Fruit fly (Drosophila melanogaster) whole organism, embryonic: ENCODE results near the gene CG8568.

Source experiments
- Awh ChIP-seq: fragments of 200-800 bp; sonication (Bioruptor generic); IDR thresholded peaks from 2 replicates; pipeline ENCODE4, ENCODE4 v1.3.6; 2022; ENCODE audit warnings: missing biosample characterization, missing genetic modification characterization
- B-H1 ChIP-seq: fragments of 200-800 bp; sonication (Bioruptor generic); IDR thresholded peaks from 3 replicates; pipeline ENCODE4 v1.3.6; 2022; ENCODE audit warnings: missing biosample characterization, missing genetic modification characterization
- Bgb ChIP-seq: fragments of 200-800 bp; sonication (Bioruptor generic); IDR thresholded peaks from 2 replicates; pipeline ENCODE4 v1.3.6; 2022; ENCODE audit warnings: missing biosample characterization, missing genetic modification characterization; ENCODE audit not compliant: partially characterized antibody
- CG10147 ChIP-seq: fragments of 200-800 bp; sonication (Bioruptor generic); optimal IDR thresholded peaks from 2 replicates; lab custom pipeline; 2019; ENCODE audit warnings: missing biosample characterization, mild to moderate bottlenecking, missing genetic modification characterization, moderate library complexity
- CG11560 ChIP-seq: fragments of 200-800 bp; sonication (Bioruptor generic); IDR thresholded peaks from 3 replicates; pipeline ENCODE4 v1.3.6; 2022; ENCODE audit warnings: missing biosample characterization, missing genetic modification characterization
- CG11695 ChIP-seq: fragments of 200-800 bp; sonication (Bioruptor generic); IDR thresholded peaks from 3 replicates; pipeline ENCODE4 v1.3.6; 2022; ENCODE audit warnings: missing biosample characterization, missing genetic modification characterization
- CG12071 ChIP-seq: fragments of 200-800 bp; sonication (Bioruptor generic); optimal IDR thresholded peaks from 3 replicates; lab custom pipeline; 2018; ENCODE audit warnings: missing biosample characterization, mild to moderate bottlenecking, missing genetic modification characterization
- CG12236 ChIP-seq: fragments of 200-800 bp; sonication (Bioruptor generic); optimal IDR thresholded peaks from 2 replicates; lab custom pipeline; 2016; ENCODE audit warnings: missing biosample characterization, missing genetic modification characterization
- CG12391 ChIP-seq: fragments of 200-800 bp; sonication (Bioruptor generic); optimal IDR thresholded peaks from 3 replicates; lab custom pipeline; 2018; ENCODE audit warnings: missing biosample characterization, mild to moderate bottlenecking, missing genetic modification characterization, moderate library complexity
- CG13775 ChIP-seq: fragments of 200-800 bp; sonication (Bioruptor generic); optimal IDR thresholded peaks from 3 replicates; lab custom pipeline; 2017; ENCODE audit warnings: missing biosample characterization, mild to moderate bottlenecking, missing genetic modification characterization
- CG14441 ChIP-seq: fragments of 200-800 bp; sonication (Bioruptor generic); IDR thresholded peaks from 2 replicates; pipeline ENCODE4 v1.3.6; 2022; ENCODE audit warnings: missing biosample characterization, missing genetic modification characterization
- CG1603 ChIP-seq: fragments of 200-800 bp; sonication (Bioruptor generic); optimal IDR thresholded peaks from 2 replicates; lab custom pipeline; 2019; ENCODE audit warnings: missing biosample characterization, mild to moderate bottlenecking, missing genetic modification characterization, moderate library complexity
- CG18262 ChIP-seq: fragments of 200-800 bp; optimal IDR thresholded peaks from 3 replicates; lab custom pipeline; 2019; ENCODE audit warnings: missing biosample characterization, mild to moderate bottlenecking, missing genetic modification characterization, moderate library complexity
- CG2120 ChIP-seq: fragments of 200-800 bp; sonication (Bioruptor generic); optimal IDR thresholded peaks from 3 replicates; lab custom pipeline; 2016; ENCODE audit warnings: missing biosample characterization, missing genetic modification characterization
- CG2889 ChIP-seq: fragments of 200-800 bp; sonication (Bioruptor generic); IDR thresholded peaks from 3 replicates; pipeline ENCODE4 v1.3.6; 2022; ENCODE audit warnings: missing biosample characterization, missing genetic modification characterization
- CG3281 ChIP-seq: fragments of 200-800 bp; sonication (Bioruptor generic); optimal IDR thresholded peaks from 3 replicates; lab custom pipeline; 2017; ENCODE audit warnings: missing biosample characterization, mild to moderate bottlenecking, missing genetic modification characterization
- CG8290 ChIP-seq, 3 experiments: fragments of 200-800 bp; sonication (Bioruptor generic); optimal IDR thresholded peaks; 2 replicates each; lab custom pipeline; 2016 to 2019; ENCODE audit warnings: missing biosample characterization in 3 of 3, missing genetic modification characterization in 3 of 3, mild to moderate bottlenecking in 2 of 3, moderate library complexity in 1 of 3
- CG9876 ChIP-seq: fragments of 200-800 bp; sonication (Bioruptor generic); optimal IDR thresholded peaks from 2 replicates; lab custom pipeline; 2016; ENCODE audit warnings: missing biosample characterization, missing genetic modification characterization
- CoRest ChIP-seq: fragments of 200-800 bp; sonication (Bioruptor generic); optimal IDR thresholded peaks from 3 replicates; lab custom pipeline; 2018; ENCODE audit warnings: missing biosample characterization, mild to moderate bottlenecking, missing genetic modification characterization, moderate library complexity
- Drgx ChIP-seq: fragments of 200-800 bp; sonication (Bioruptor generic); IDR thresholded peaks from 2 replicates; pipeline ENCODE4 v1.3.6; 2022; ENCODE audit warnings: missing biosample characterization, missing genetic modification characterization
- Hr39 ChIP-seq: fragments of >200 bp; optimal IDR thresholded peaks from 2 replicates; lab custom pipeline; 2017
- NC2β ChIP-seq: fragments of 200-800 bp; sonication (Bioruptor generic); optimal IDR thresholded peaks from 2 replicates; lab custom pipeline; 2016; ENCODE audit warnings: missing biosample characterization, missing genetic modification characterization
- Neu2 ChIP-seq: fragments of 200-800 bp; sonication (Bioruptor generic); optimal IDR thresholded peaks from 3 replicates; lab custom pipeline; 2016; ENCODE audit warnings: missing biosample characterization, missing genetic modification characterization, borderline replicate concordance
- Optix ChIP-seq: fragments of 200-800 bp; sonication (Bioruptor generic); IDR thresholded peaks from 3 replicates; pipeline ENCODE4 v1.3.6; 2022; ENCODE audit warnings: missing biosample characterization, missing genetic modification characterization
- Rx ChIP-seq: fragments of 200-800 bp; sonication (Bioruptor generic); IDR thresholded peaks from 2 replicates; pipeline ENCODE4 v1.3.6; 2022; ENCODE audit warnings: missing biosample characterization, missing genetic modification characterization
- Spps ChIP-seq: fragments of 200-800 bp; sonication (Bioruptor generic); optimal IDR thresholded peaks from 2 replicates; lab custom pipeline; 2018; ENCODE audit warnings: missing biosample characterization, mild to moderate bottlenecking, missing genetic modification characterization
- Xbp1 ChIP-seq: fragments of 200-800 bp; sonication (Bioruptor generic); optimal IDR thresholded peaks from 3 replicates; lab custom pipeline; 2016; ENCODE audit warnings: missing biosample characterization, mild to moderate bottlenecking, missing genetic modification characterization
- bsh ChIP-seq, 2 experiments: fragments of 200-800 bp; sonication (Bioruptor generic); optimal IDR thresholded peaks; 2 replicates each; lab custom pipeline; 2017 to 2018; ENCODE audit warnings: mild to moderate bottlenecking in 2 of 2, missing biosample characterization in 2 of 2, missing genetic modification characterization in 2 of 2, moderate library complexity in 1 of 2
- emc ChIP-seq: fragments of 200-800 bp; sonication (Bioruptor generic); optimal IDR thresholded peaks from 2 replicates; lab custom pipeline; 2016; ENCODE audit warnings: missing biosample characterization, missing genetic modification characterization
- en ChIP-seq: fragments of 200-800 bp; sonication (Bioruptor generic); optimal IDR thresholded peaks from 2 replicates; lab custom pipeline; 2016; ENCODE audit warnings: missing biosample characterization, missing genetic modification characterization
- gsb ChIP-seq: fragments of 200-800 bp; sonication (Bioruptor generic); IDR thresholded peaks from 2 replicates; pipeline ENCODE4 v1.3.6; 2022; ENCODE audit warnings: missing biosample characterization, missing genetic modification characterization
- h ChIP-seq: fragments of >200 bp; optimal IDR thresholded peaks from 2 replicates; lab custom pipeline; 2017
- nerfin-1 ChIP-seq: fragments of 200-800 bp; sonication (Bioruptor generic); optimal IDR thresholded peaks from 3 replicates; lab custom pipeline; 2019; ENCODE audit warnings: missing biosample characterization, mild to moderate bottlenecking, missing genetic modification characterization, moderate library complexity
- nom ChIP-seq: fragments of 200-800 bp; sonication (Bioruptor generic); optimal IDR thresholded peaks from 2 replicates; lab custom pipeline; 2017; ENCODE audit warnings: missing biosample characterization, missing genetic modification characterization, mild to moderate bottlenecking, moderate library complexity, missing genetic modification reagents
- odd ChIP-seq: fragments of 200-800 bp; sonication (Bioruptor generic); optimal IDR thresholded peaks from 2 replicates; lab custom pipeline; 2017; ENCODE audit warnings: missing biosample characterization, mild to moderate bottlenecking, missing genetic modification characterization
- pan ChIP-seq, 4 experiments: fragments of >200 bp in 3 of 4; fragments of 200-800 bp in 1 of 4; sonication (Bioruptor generic) in 1 of 4; optimal IDR thresholded peaks in 3 of 4; IDR thresholded peaks in 1 of 4; 2 replicates each; pipeline versions ENCODE4 v1.3.6 to Lab custom; 2017 to 2022; ENCODE audit warnings: missing biosample characterization in 2 of 4, missing genetic modification characterization in 2 of 4, mixed read lengths in 1 of 4
- prd ChIP-seq, 3 experiments: fragments of >200 bp in 2 of 3; fragments of 200-800 bp in 1 of 3; sonication (Bioruptor generic) in 1 of 3; optimal IDR thresholded peaks in 2 of 3; IDR thresholded peaks in 1 of 3; 2 replicates in 2 of 3; 3 replicates in 1 of 3; pipeline versions ENCODE4 v1.3.6 to Lab custom; 2017 to 2022; ENCODE audit warnings: missing biosample characterization in 1 of 3, missing genetic modification characterization in 1 of 3
- ro ChIP-seq: fragments of 200-800 bp; sonication (Bioruptor generic); IDR thresholded peaks from 2 replicates; pipeline ENCODE4 v1.3.6; 2022; ENCODE audit warnings: missing biosample characterization, missing genetic modification characterization
- slou ChIP-seq: fragments of 200-800 bp; sonication (Bioruptor generic); optimal IDR thresholded peaks from 3 replicates; lab custom pipeline; 2016; ENCODE audit warnings: missing biosample characterization, missing genetic modification characterization
- sna ChIP-seq: fragments of 200-800 bp; sonication (Bioruptor generic); IDR thresholded peaks from 2 replicates; pipeline ENCODE4 v1.3.6; 2022; ENCODE audit warnings: missing biosample characterization, missing genetic modification characterization; ENCODE audit not compliant: partially characterized antibody
- toy ChIP-seq: fragments of 200-800 bp; sonication (Bioruptor generic); IDR thresholded peaks from 2 replicates; pipeline ENCODE4 v1.3.6; 2022; ENCODE audit warnings: missing biosample characterization, missing genetic modification characterization
- tx ChIP-seq: fragments of 200-800 bp; sonication (Bioruptor generic); optimal IDR thresholded peaks from 2 replicates; lab custom pipeline; 2016; ENCODE audit warnings: missing biosample characterization, missing genetic modification characterization

Gene CG8568

dm6 chrX:17489853-17490252 is 37.5 kb upstream of the CG8568 start (continued):
- TF ChIP-seq ro (GFP tag; lab: Robert Waterston, UW) (no peak), B-H1 (GFP tag; lab: Robert Waterston, UW) (no peak), Hr39 (lab: Kevin White, UChicago) (no peak), toy (GFP tag; lab: Robert Waterston, UW) (no peak), CG10147 (GFP tag; lab: Kevin White, UChicago) (no peak), CG1603 (tag; lab: Kevin White, UChicago) (peak; percentile 19), sna (GFP tag; lab: Robert Waterston, UW) (no peak), Neu2 (GFP tag; lab: Kevin White, UChicago) (no peak), CG12236 (GFP tag; lab: Kevin White, UChicago) (no peak), tx (no peak), emc (GFP tag; lab: Kevin White, UChicago) (no peak), CG9876 (GFP tag; lab: Kevin White, UChicago) (no peak), Optix (GFP tag; lab: Robert Waterston, UW) (no peak), CG3281 (GFP tag; lab: Kevin White, UChicago) (peak; percentile 4), CG11695 (GFP tag; lab: Robert Waterston, UW) (0 out of 3 replicates have a peak, but pooled peaks have one; percentile 29), prd (optimal IDR thresholded peaks at IDR 0.05; lab: Kevin White, UChicago) (no peak), prd (GFP tag; IDR thresholded peaks at IDR 0.05; lab: Robert Waterston, UW) (peak; percentile 41; the same call in 2 of the 3 replicates), nerfin-1 (no peak), odd (GFP tag; lab: Kevin White, UChicago) (no peak), CG13775 (GFP tag; lab: Kevin White, UChicago) (peak; percentile 10), CoRest (tag; lab: Kevin White, UChicago) (peak; percentile 27), Bgb (GFP tag; lab: Robert Waterston, UW) (no peak), Spps (tag; lab: Kevin White, UChicago) (no peak), pan (optimal IDR thresholded peaks at IDR 0.05; lab: Kevin White, UChicago) (no peak), pan (GFP tag; optimal IDR thresholded peaks at IDR 0.05 in 1 of 2, IDR thresholded peaks at IDR 0.05 in 1 of 2) (no peak), CG12391 (peak; percentile 1), gsb (no peak), h (lab: Kevin White, UChicago) (no peak), Rx (GFP tag; lab: Robert Waterston, UW) (no peak), CG11560 (tag; lab: Robert Waterston, UW) (no peak), Xbp1 (no peak), CG2889 (GFP tag; lab: Robert Waterston, UW) (0 out of 3 replicates have a peak, but pooled peaks have one; percentile 10), NC2β (GFP tag; lab: Kevin White, UChicago) (no peak), CG12071 (no peak), CG2120 (GFP tag; lab: Kevin White, UChicago) (peak; percentile 19), CG18262 (tag; lab: Kevin White, UChicago) (peak; percentile 9), Awh (GFP tag; lab: Robert Waterston, UW) (0 out of 2 replicates have a peak, but pooled peaks have one; percentile 22)

dm6 chrX:17488422-17488821 is 36.1 kb upstream of the CG8568 start:
- TF ChIP-seq bsh (GFP tag; optimal IDR thresholded peaks at IDR 0.05; lab: Kevin White, UChicago) (peak in 1 of 2 experiments; percentile 82), nom (peak; percentile 87), CG14441 (GFP tag; lab: Robert Waterston, UW) (no peak), en (GFP tag; lab: Kevin White, UChicago) (no peak), slou (GFP tag; lab: Kevin White, UChicago) (no peak), Drgx (0 out of 2 replicates have a peak, but pooled peaks have one; percentile 33), CG8290 (GFP tag; optimal IDR thresholded peaks at IDR 0.05; lab: Kevin White, UChicago) (no peak), CG8290 (tag; optimal IDR thresholded peaks at IDR 0.05; lab: Kevin White, UChicago) (no peak)
